Fruit fly (Drosophila melanogaster) Kc167 (cell line): Measurements from ENCODE around the gene CG8188.

Experiments
- Myc ChIP-seq: fragments of >200 bp; optimal IDR thresholded peaks from 2 replicates; lab custom pipeline; 2017; ENCODE audit warnings: missing external identifiers
- Sin3A ChIP-seq: fragments of >200 bp; optimal IDR thresholded peaks from 2 replicates; lab custom pipeline; 2018; ENCODE audit warnings: missing external identifiers
- h ChIP-seq: fragments of >200 bp; optimal IDR thresholded peaks from 3 replicates; lab custom pipeline; 2018; ENCODE audit warnings: missing external identifiers
- insv ChIP-seq: fragments of >200 bp; optimal IDR thresholded peaks from 3 replicates; lab custom pipeline; 2018; ENCODE audit warnings: missing external identifiers
- psq ChIP-seq: fragments of >200 bp; optimal IDR thresholded peaks from 2 replicates; lab custom pipeline; 2017; ENCODE audit warnings: missing external identifiers
- ttk ChIP-seq: sonication (Bioruptor generic); optimal IDR thresholded peaks from 2 replicates; lab custom pipeline; 2017; ENCODE audit warnings: missing external identifiers

CG8188 gene

DNA sequence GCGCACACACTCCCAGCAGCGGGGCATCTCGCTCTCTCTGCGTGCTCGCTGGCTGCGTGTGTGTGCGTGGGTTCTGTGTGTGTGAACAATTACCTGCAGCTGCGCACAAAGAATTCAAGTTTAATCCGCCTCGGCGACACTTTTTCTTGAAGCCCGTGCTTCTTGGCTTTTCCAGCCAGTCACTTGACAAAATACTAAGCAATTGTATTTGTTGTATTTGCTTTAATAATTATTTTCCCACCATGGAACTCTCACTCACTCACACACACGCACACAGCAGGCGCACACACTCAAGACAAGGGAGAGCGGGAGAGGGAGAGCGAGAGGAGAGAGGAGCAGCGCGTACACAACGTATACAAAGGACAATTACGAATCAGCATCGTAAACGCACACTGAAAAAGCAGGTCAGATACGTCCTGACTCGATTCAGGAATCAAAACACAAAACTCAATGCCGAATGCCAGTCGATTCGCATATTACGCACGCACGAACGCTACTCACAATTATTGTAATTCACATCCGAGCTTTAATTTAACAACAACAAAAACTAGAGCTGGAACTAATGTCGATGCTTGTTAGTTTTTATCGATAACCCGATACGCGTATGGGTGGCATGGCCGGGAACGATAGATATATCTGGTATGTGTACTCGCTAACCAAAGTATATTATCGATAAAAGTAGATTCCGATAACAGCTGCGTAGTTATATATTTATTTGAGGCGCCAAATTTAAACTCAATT, 50.7 kb downstream of the CG8188 start, which contains the start of gene RhoGAPp190:
RhoGAPp190 (minus strand) TSS at position 565 of the 741 bp plus-strand sequence.
- TF ChIP-seq Sin3A (lab: Kevin White, UChicago) (no peak), Myc (lab: Kevin White, UChicago) (no peak), ttk (lab: Kevin White, UChicago) (no peak), insv (no peak), h (lab: Kevin White, UChicago) (no peak), psq (lab: Kevin White, UChicago) (no peak)

DNA sequence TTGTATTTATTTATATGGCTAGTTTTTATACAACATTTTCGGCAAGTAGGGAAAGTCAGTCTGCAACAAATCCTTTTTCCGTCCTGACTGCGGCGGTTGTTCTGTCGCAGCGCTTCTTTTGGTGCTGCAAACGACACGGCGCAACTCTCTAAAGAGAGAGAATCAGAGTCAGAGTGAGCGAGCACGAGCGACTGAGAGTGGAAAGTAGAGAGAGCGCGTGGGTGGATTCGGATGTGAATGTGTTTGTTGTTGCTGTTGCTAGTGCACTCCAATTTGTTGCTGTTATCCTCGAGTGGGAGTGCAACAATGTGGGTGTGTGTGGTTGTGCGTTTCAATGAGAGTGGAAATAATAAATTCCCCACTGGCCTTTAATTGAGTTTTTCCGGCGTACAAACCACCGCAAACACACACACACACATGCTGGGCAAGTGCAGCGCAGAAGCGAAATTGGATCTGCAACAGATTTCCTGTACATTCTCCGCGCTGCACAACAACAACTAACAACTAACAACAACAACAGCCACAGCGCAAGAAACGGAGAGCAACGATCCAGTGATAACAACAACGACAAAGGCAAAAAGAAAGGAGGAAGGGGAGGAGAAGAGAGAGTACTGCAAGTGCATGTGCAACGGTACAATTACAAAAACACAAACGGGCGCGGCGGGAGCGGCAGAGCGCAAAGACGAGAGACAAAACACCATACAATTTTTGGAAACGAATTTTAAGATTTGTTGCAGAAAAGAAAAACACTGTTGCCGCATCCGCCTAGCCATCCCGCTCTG, 51.4 kb downstream of the CG8188 start:
- TF ChIP-seq ttk (lab: Kevin White, UChicago) (no peak), Myc (lab: Kevin White, UChicago) (no peak), Sin3A (lab: Kevin White, UChicago) (no peak), insv (no peak), h (lab: Kevin White, UChicago) (no peak), psq (lab: Kevin White, UChicago) (no peak)
